Worm (Caenorhabditis elegans): Measurements from ENCODE around the gene cdh-5.
A peak's percentile ranks its signal among the peaks of the same experiment; 100 is the strongest.

Gene cdh-5

ce11 chrIV:8668635-8669034 is at the start of gene cdh-5:
Gene cdh-5 (plus strand): TSS chrIV:8668935.
- TF ChIP-seq ztf-29 (GFP tag; IDR thresholded peaks at IDR 0.05) (no peak), T22C8.4 (GFP tag; IDR thresholded peaks at IDR 0.05) (no peak), ztf-23 (GFP tag; IDR thresholded peaks at IDR 0.05) (no peak), flt-1 (GFP tag; IDR thresholded peaks at IDR 0.05) (no peak), klf-2 (GFP tag; conservative IDR thresholded peaks at IDR 0.05) (no peak)

- no peak for TF ChIP-seq ztf-23 (GFP tag; IDR thresholded peaks at IDR 0.05)
- TF ChIP-seq med-1 (GFP tag; optimal IDR thresholded peaks at IDR 0.05; ENCODE audit: insufficient read depth), result no peak
- no peak for TF ChIP-seq klf-2 (GFP tag; conservative IDR thresholded peaks at IDR 0.05)
- TF ChIP-seq flt-1 (GFP tag; IDR thresholded peaks at IDR 0.05), result no peak
- peak; percentile 43 for TF ChIP-seq cog-1 (tag; optimal IDR thresholded peaks at IDR 0.05)
- TF ChIP-seq ztf-29 (GFP tag; IDR thresholded peaks at IDR 0.05), result no peak
- TF ChIP-seq ref-1 (GFP tag; conservative IDR thresholded peaks at IDR 0.05), result no peak
- no peak for TF ChIP-seq T22C8.4 (GFP tag; IDR thresholded peaks at IDR 0.05)
Measured at ce11 chrIV:8620102-8620733, 48.5 kb upstream of the cdh-5 start, which contains the start of gene lin-49. Gene lin-49 (plus strand): TSS chrIV:8620683.

- TF ChIP-seq cog-1 (tag; optimal IDR thresholded peaks at IDR 0.05) (no peak), ztf-23 (GFP tag; IDR thresholded peaks at IDR 0.05) (no peak), klf-2 (GFP tag; conservative IDR thresholded peaks at IDR 0.05) (no peak), med-1 (GFP tag; optimal IDR thresholded peaks at IDR 0.05; ENCODE audit: insufficient read depth) (no peak), T22C8.4 (GFP tag; IDR thresholded peaks at IDR 0.05) (no peak), flt-1 (GFP tag; IDR thresholded peaks at IDR 0.05) (no peak)
Measured at ce11 chrIV:8625730-8626129, 43.0 kb upstream of the cdh-5 start.

- TF ChIP-seq T22C8.4 (GFP tag; IDR thresholded peaks at IDR 0.05) (no peak), ztf-29 (GFP tag; IDR thresholded peaks at IDR 0.05) (no peak), tab-1 (GFP tag; IDR thresholded peaks at IDR 0.05) (no peak), flt-1 (GFP tag; IDR thresholded peaks at IDR 0.05) (no peak), cog-1 (tag; optimal IDR thresholded peaks at IDR 0.05) (no peak), ref-1 (GFP tag; conservative IDR thresholded peaks at IDR 0.05) (no peak), ztf-23 (GFP tag; IDR thresholded peaks at IDR 0.05) (no peak), med-1 (GFP tag; optimal IDR thresholded peaks at IDR 0.05; ENCODE audit: insufficient read depth) (no peak), klf-2 (GFP tag; conservative IDR thresholded peaks at IDR 0.05) (no peak)
Measured at ce11 chrIV:8626294-8626693, 42.4 kb upstream of the cdh-5 start.

- TF ChIP-seq flt-1 (GFP tag; IDR thresholded peaks at IDR 0.05), result no peak
Measured at ce11 chrIV:8627328-8627727, 41.4 kb upstream of the cdh-5 start, which contains the start of gene F42A9.11. Gene F42A9.11 (plus strand): TSS chrIV:8627637.

- TF ChIP-seq flt-1 (GFP tag; IDR thresholded peaks at IDR 0.05) (no peak), klf-2 (GFP tag; conservative IDR thresholded peaks at IDR 0.05) (no peak), med-1 (GFP tag; optimal IDR thresholded peaks at IDR 0.05; ENCODE audit: insufficient read depth) (no peak), ztf-29 (GFP tag; IDR thresholded peaks at IDR 0.05) (no peak), T22C8.4 (GFP tag; IDR thresholded peaks at IDR 0.05) (no peak), ztf-23 (GFP tag; IDR thresholded peaks at IDR 0.05) (no peak), ref-1 (GFP tag; conservative IDR thresholded peaks at IDR 0.05) (no peak), cog-1 (tag; optimal IDR thresholded peaks at IDR 0.05) (no peak), tab-1 (GFP tag; IDR thresholded peaks at IDR 0.05) (no peak)
Measured at ce11 chrIV:8628262-8628661, 40.5 kb upstream of the cdh-5 start.

ce11 chrIV:8629609-8630052 is 39.1 kb upstream of the cdh-5 start:
- TF ChIP-seq ref-1 (GFP tag; conservative IDR thresholded peaks at IDR 0.05) (no peak), klf-2 (GFP tag; conservative IDR thresholded peaks at IDR 0.05) (no peak), flt-1 (GFP tag; IDR thresholded peaks at IDR 0.05) (0 out of 2 replicates have a peak, but pooled peaks have one; percentile 5), tab-1 (GFP tag; IDR thresholded peaks at IDR 0.05) (no peak), T22C8.4 (GFP tag; IDR thresholded peaks at IDR 0.05) (no peak), med-1 (GFP tag; optimal IDR thresholded peaks at IDR 0.05; ENCODE audit: insufficient read depth) (no peak), cog-1 (tag; optimal IDR thresholded peaks at IDR 0.05) (no peak), ztf-29 (GFP tag; IDR thresholded peaks at IDR 0.05) (no peak), ztf-23 (GFP tag; IDR thresholded peaks at IDR 0.05) (0 out of 2 replicates have a peak, but pooled peaks have one; percentile 43)

ce11 chrIV:8630243-8630642 is 38.5 kb upstream of the cdh-5 start:
- TF ChIP-seq tab-1 (GFP tag; IDR thresholded peaks at IDR 0.05) (no peak), med-1 (GFP tag; optimal IDR thresholded peaks at IDR 0.05; ENCODE audit: insufficient read depth) (no peak), flt-1 (GFP tag; IDR thresholded peaks at IDR 0.05) (no peak), ztf-29 (GFP tag; IDR thresholded peaks at IDR 0.05) (no peak), ref-1 (GFP tag; conservative IDR thresholded peaks at IDR 0.05) (no peak), T22C8.4 (GFP tag; IDR thresholded peaks at IDR 0.05) (no peak), cog-1 (tag; optimal IDR thresholded peaks at IDR 0.05) (no peak), klf-2 (GFP tag; conservative IDR thresholded peaks at IDR 0.05) (no peak), ztf-23 (GFP tag; IDR thresholded peaks at IDR 0.05) (no peak)

ce11 chrIV:8631033-8631432 is 37.7 kb upstream of the cdh-5 start, which contains the start of gene dgk-4:
Gene dgk-4 (plus strand): TSS chrIV:8631333.
- TF ChIP-seq T22C8.4 (GFP tag; IDR thresholded peaks at IDR 0.05), result no peak

ce11 chrIV:8638761-8639160 is 30.0 kb upstream of the cdh-5 start, which contains the start of gene F42A9.9:
Gene F42A9.9 (minus strand): TSS chrIV:8638861.
- no peak for TF ChIP-seq flt-1 (GFP tag; IDR thresholded peaks at IDR 0.05)
- no peak for TF ChIP-seq tab-1 (GFP tag; IDR thresholded peaks at IDR 0.05)
- no peak for TF ChIP-seq ref-1 (GFP tag; conservative IDR thresholded peaks at IDR 0.05)

Measured in whole organism, midembryonic.